Worm (Caenorhabditis elegans) whole organism, L2 larva: Measurements from ENCODE around the gene inx-10.

ENCODE experiments used
- ama-1 ChIP-seq: fragments of 150-350 bp; optimal IDR thresholded peaks from 2 replicates; lab custom pipeline; 2018; ENCODE audit warnings: inconsistent platforms
- egl-27 ChIP-seq: sonication (generic microtip); optimal IDR thresholded peaks from 3 replicates; lab custom pipeline; 2017; ENCODE audit warnings: missing biosample characterization, missing genetic modification reagents, missing genetic modification characterization
- mbf-1 ChIP-seq: sonication (generic microtip); optimal IDR thresholded peaks from 2 replicates; lab custom pipeline; 2017; ENCODE audit warnings: missing biosample characterization, missing genetic modification characterization
- nhr-12 ChIP-seq: fragments of 150-350 bp; optimal IDR thresholded peaks from 2 replicates; lab custom pipeline; 2014; ENCODE audit warnings: missing biosample characterization, missing genetic modification characterization
- skn-1 ChIP-seq: sonication (generic microtip); optimal IDR thresholded peaks from 2 replicates; lab custom pipeline; 2017; ENCODE audit warnings: missing biosample characterization, missing genetic modification characterization
- sma-9 ChIP-seq, 2 experiments: fragments of 150-350 bp in 1 of 2; sonication (generic microtip) in 1 of 2; optimal IDR thresholded peaks; 2 replicates each; lab custom pipeline; 2014 to 2016; ENCODE audit warnings: missing genetic modification characterization in 2 of 2, mild to moderate bottlenecking in 1 of 2, missing biosample characterization in 1 of 2, missing compliant biosample characterization in 1 of 2, missing genetic modification reagents in 1 of 2, moderate library complexity in 1 of 2
- snpc-4 ChIP-seq: fragments of 150-350 bp; optimal IDR thresholded peaks from 2 replicates; lab custom pipeline; 2014; ENCODE audit warnings: missing biosample characterization, missing genetic modification characterization
- zag-1 ChIP-seq: fragments of 150-350 bp; optimal IDR thresholded peaks from 2 replicates; lab custom pipeline; 2014; ENCODE audit warnings: missing biosample characterization, missing genetic modification characterization
- ztf-11 ChIP-seq: sonication (generic microtip); optimal IDR thresholded peaks from 2 replicates; lab custom pipeline; 2017; ENCODE audit warnings: missing biosample characterization, missing genetic modification characterization

ce11 chrV:9213554-9213953 is 6.3 kb upstream of the inx-10 start, which contains the start of gene mdt-27:
- TF ChIP-seq egl-27 (tag; lab: Kevin White, UChicago) (no peak), snpc-4 (tag; lab: Kevin White, UChicago) (no peak), mbf-1 (tag; lab: Kevin White, UChicago) (no peak), zag-1 (no peak), ama-1 (lab: Kevin White, UChicago) (no peak), nhr-12 (tag; lab: Kevin White, UChicago) (no peak), skn-1 (tag; lab: Kevin White, UChicago) (no peak), ztf-11 (tag; lab: Kevin White, UChicago) (no peak), sma-9 (GFP tag; optimal IDR thresholded peaks at IDR 0.05; lab: Kevin White, UChicago) (no peak), sma-9 (tag; optimal IDR thresholded peaks at IDR 0.05; lab: Kevin White, UChicago) (no peak)
